Fruit fly (Drosophila melanogaster) whole organism, wandering third instar larva: ENCODE data around the gene Eig71Ee.

Experiments
- Abd-B ChIP-seq: fragments of >200 bp; optimal IDR thresholded peaks from 2 replicates; lab custom pipeline; 2017; ENCODE audit warnings: missing biosample characterization, missing genetic modification characterization
- CG32264 ChIP-seq: fragments of 200-800 bp; sonication (Bioruptor generic); optimal IDR thresholded peaks from 2 replicates; lab custom pipeline; 2016; ENCODE audit warnings: missing biosample characterization, missing genetic modification characterization
- CG9705 ChIP-seq: fragments of 200-800 bp; sonication (Bioruptor generic); optimal IDR thresholded peaks from 2 replicates; lab custom pipeline; 2018; ENCODE audit warnings: missing biosample characterization, mild to moderate bottlenecking, missing genetic modification characterization
- CrebA ChIP-seq: fragments of 200-800 bp; sonication (Bioruptor generic); optimal IDR thresholded peaks from 2 replicates; lab custom pipeline; 2016; ENCODE audit warnings: missing biosample characterization, mild to moderate bottlenecking, missing genetic modification characterization, borderline replicate concordance
- Dif ChIP-seq: fragments of 200-275, 200-300 bp; sonication (Bioruptor generic); optimal IDR thresholded peaks from 2 replicates; lab custom pipeline; 2018; ENCODE audit warnings: missing biosample characterization, missing genetic modification characterization; ENCODE audit not compliant: partially characterized antibody
- GATAd ChIP-seq: sonication (Bioruptor generic); optimal IDR thresholded peaks from 2 replicates; lab custom pipeline; 2016; ENCODE audit warnings: missing biosample characterization, missing genetic modification characterization
- HLH106 ChIP-seq: fragments of 200-800 bp; optimal IDR thresholded peaks from 3 replicates; lab custom pipeline; 2019; ENCODE audit warnings: missing biosample characterization, mild to moderate bottlenecking, missing genetic modification characterization, moderate library complexity
- Hnf4 ChIP-seq: fragments of 200-800 bp; sonication (Bioruptor generic); optimal IDR thresholded peaks from 2 replicates; lab custom pipeline; 2016; ENCODE audit warnings: missing biosample characterization, mild to moderate bottlenecking, missing genetic modification characterization
- Hr78 ChIP-seq: fragments of >200 bp; optimal IDR thresholded peaks from 2 replicates; lab custom pipeline; 2017; ENCODE audit warnings: missing biosample characterization, missing genetic modification characterization
- Hr83 ChIP-seq: fragments of 200-300 bp; sonication (Bioruptor generic); optimal IDR thresholded peaks from 2 replicates; lab custom pipeline; 2016; ENCODE audit warnings: missing biosample characterization, mild to moderate bottlenecking, missing genetic modification characterization, moderate library complexity; ENCODE audit not compliant: poor library complexity, severe bottlenecking
- Mio ChIP-seq: sonication (Bioruptor generic); optimal IDR thresholded peaks from 2 replicates; lab custom pipeline; 2016; ENCODE audit warnings: missing biosample characterization, missing genetic modification characterization
- Myc ChIP-seq: fragments of >200 bp; optimal IDR thresholded peaks from 2 replicates; lab custom pipeline; 2017
- N ChIP-seq: fragments of >200 bp; optimal IDR thresholded peaks from 2 replicates; lab custom pipeline; 2018; ENCODE audit warnings: missing biosample characterization, missing external identifiers, missing genetic modification characterization
- OdsH ChIP-seq: fragments of 200-800 bp; sonication (Bioruptor generic); optimal IDR thresholded peaks from 2 replicates; lab custom pipeline; 2016; ENCODE audit warnings: missing biosample characterization, mild to moderate bottlenecking, missing genetic modification characterization
- Rel ChIP-seq, 2 experiments: fragments of 200-800 bp; sonication (Bioruptor generic) in 1 of 2; optimal IDR thresholded peaks; 2 replicates in 1 of 2; 3 replicates in 1 of 2; lab custom pipeline; 2016 to 2019; ENCODE audit warnings: mild to moderate bottlenecking in 2 of 2, missing biosample characterization in 2 of 2, missing genetic modification characterization in 2 of 2, moderate library complexity in 1 of 2
- Sp1 ChIP-seq: fragments of 200-800 bp; sonication (Bioruptor generic); optimal IDR thresholded peaks from 3 replicates; lab custom pipeline; 2019; ENCODE audit warnings: missing biosample characterization, mild to moderate bottlenecking, missing genetic modification characterization, moderate library complexity
- Vsx2 ChIP-seq: fragments of 200-300, 225-300 bp; sonication (Bioruptor generic); optimal IDR thresholded peaks from 2 replicates; lab custom pipeline; 2018; ENCODE audit warnings: missing biosample characterization, missing genetic modification characterization; ENCODE audit not compliant: partially characterized antibody
- br ChIP-seq: fragments of 200-800 bp; sonication (Bioruptor generic); optimal IDR thresholded peaks from 2 replicates; lab custom pipeline; 2016; ENCODE audit warnings: missing biosample characterization, missing genetic modification characterization
- brk ChIP-seq: fragments of 200-800 bp; sonication (Bioruptor generic); optimal IDR thresholded peaks from 2 replicates; lab custom pipeline; 2016; ENCODE audit warnings: missing biosample characterization, mild to moderate bottlenecking, missing genetic modification characterization
- dl ChIP-seq, 2 experiments: fragments of 175-275, 200-275 bp in 1 of 2; fragments of 200-275 bp in 1 of 2; sonication (Bioruptor generic); optimal IDR thresholded peaks; lab custom pipeline; 2018; ENCODE audit warnings: mild to moderate bottlenecking in 2 of 2, missing biosample characterization in 2 of 2, missing genetic modification characterization in 2 of 2, moderate library complexity in 2 of 2; ENCODE audit not compliant: partially characterized antibody in 2 of 2, insufficient read depth in 1 of 2
- dsf ChIP-seq: sonication (Bioruptor generic); optimal IDR thresholded peaks from 2 replicates; lab custom pipeline; 2016; ENCODE audit warnings: missing biosample characterization, missing genetic modification characterization, borderline replicate concordance
- foxo ChIP-seq, 2 experiments: fragments of 200-800 bp; sonication (Bioruptor generic); optimal IDR thresholded peaks; 2 replicates in 1 of 2; 3 replicates in 1 of 2; lab custom pipeline; 2016 to 2017; ENCODE audit warnings: missing biosample characterization in 2 of 2, missing genetic modification characterization in 2 of 2
- fru ChIP-seq: fragments of 200-800 bp; sonication (Bioruptor generic); optimal IDR thresholded peaks from 3 replicates; lab custom pipeline; 2016; ENCODE audit warnings: missing biosample characterization, mild to moderate bottlenecking, missing genetic modification characterization
- lola ChIP-seq: fragments of >200 bp; optimal IDR thresholded peaks from 2 replicates; lab custom pipeline; 2017; ENCODE audit warnings: missing biosample characterization, missing genetic modification characterization
- pan ChIP-seq: fragments of >200 bp; optimal IDR thresholded peaks from 2 replicates; lab custom pipeline; 2017
- sage ChIP-seq: fragments of 200-800 bp; sonication (Bioruptor generic); optimal IDR thresholded peaks from 2 replicates; lab custom pipeline; 2016; ENCODE audit warnings: missing biosample characterization, mild to moderate bottlenecking, missing genetic modification characterization
- tai ChIP-seq: sonication (Bioruptor generic); optimal IDR thresholded peaks from 2 replicates; lab custom pipeline; 2016; ENCODE audit warnings: missing biosample characterization, missing genetic modification characterization
- usp ChIP-seq: fragments of >200 bp; optimal IDR thresholded peaks from 2 replicates; lab custom pipeline; 2017; ENCODE audit warnings: missing biosample characterization, missing genetic modification characterization
- woc ChIP-seq: sonication (Bioruptor generic); optimal IDR thresholded peaks from 2 replicates; lab custom pipeline; 2016; ENCODE audit warnings: missing biosample characterization, mild to moderate bottlenecking, missing genetic modification characterization

The Eig71Ee gene

dm6 chr3L:15619626-15620247 is 36.1 kb downstream of the Eig71Ee start, which contains the start of gene Phs (continued):
- TF ChIP-seq lola (GFP tag; lab: Kevin White, UChicago): no peak
- TF ChIP-seq CG9705: peak; percentile 78
- peak; percentile 73 for TF ChIP-seq HLH106 (tag; lab: Kevin White, UChicago)
- TF ChIP-seq Abd-B: no peak
- TF ChIP-seq CG32264 (GFP tag; lab: Kevin White, UChicago): peak; percentile 89
- TF ChIP-seq, all 38 proteins: peak for 32

dm6 chr3L:15616900-15617299 is 38.9 kb downstream of the Eig71Ee start:
- TF ChIP-seq Abd-B (no peak), N (GFP tag; lab: Kevin White, UChicago) (no peak), Hnf4 (GFP tag; lab: Kevin White, UChicago) (no peak), Sp1 (GFP tag; lab: Kevin White, UChicago) (no peak), Hr78 (GFP tag; lab: Kevin White, UChicago) (no peak), HLH106 (tag; lab: Kevin White, UChicago) (no peak), Dif (no peak)

- TF ChIP-seq HLH106 (tag; lab: Kevin White, UChicago): no peak
- TF ChIP-seq woc: no peak
- no peak for TF ChIP-seq pan (lab: Kevin White, UChicago)
- TF ChIP-seq sage (GFP tag; lab: Kevin White, UChicago): no peak
- no peak for TF ChIP-seq Sp1 (GFP tag; lab: Kevin White, UChicago)
- TF ChIP-seq N (GFP tag; lab: Kevin White, UChicago): no peak
- TF ChIP-seq dl (GFP tag; optimal IDR thresholded peaks at IDR 0.05; lab: Kevin White, UChicago; ENCODE audit: insufficient read depth in 1 of 2, partially characterized antibody in 2 of 2): no peak
- no peak for TF ChIP-seq Abd-B
Observed at dm6 chr3L:15616490-15616889, 39.3 kb downstream of the Eig71Ee start.

- TF ChIP-seq usp (GFP tag; lab: Kevin White, UChicago): no peak
- TF ChIP-seq tai (GFP tag; lab: Kevin White, UChicago): no peak
- no peak for TF ChIP-seq sage (GFP tag; lab: Kevin White, UChicago)
- TF ChIP-seq foxo (GFP tag; optimal IDR thresholded peaks at IDR 0.05; lab: Kevin White, UChicago): no peak
- no peak for TF ChIP-seq N (GFP tag; lab: Kevin White, UChicago)
- TF ChIP-seq Mio: no peak
- TF ChIP-seq Vsx2 (GFP tag; lab: Kevin White, UChicago): no peak
- no peak for TF ChIP-seq Hnf4 (GFP tag; lab: Kevin White, UChicago)
- TF ChIP-seq lola (GFP tag; lab: Kevin White, UChicago): no peak
- no peak for TF ChIP-seq pan (lab: Kevin White, UChicago)
- no peak for TF ChIP-seq Abd-B
- TF ChIP-seq CG9705: no peak
- no peak for TF ChIP-seq br (GFP tag; lab: Kevin White, UChicago)
- no peak for TF ChIP-seq GATAd
- no peak for TF ChIP-seq brk (GFP tag; lab: Kevin White, UChicago)
- TF ChIP-seq fru (GFP tag; lab: Kevin White, UChicago): no peak
- no peak for TF ChIP-seq dsf (GFP tag; lab: Kevin White, UChicago)
- TF ChIP-seq Myc (lab: Kevin White, UChicago): no peak
- no peak for TF ChIP-seq Hr83 (GFP tag; lab: Kevin White, UChicago)
- no peak for TF ChIP-seq CrebA
Observed at dm6 chr3L:15612728-15613127, 43.1 kb downstream of the Eig71Ee start, which contains the start of gene CG13449. Gene CG13449, minus strand, starts transcription at chr3L:15612828.

- TF ChIP-seq Dif: no peak
- no peak for TF ChIP-seq lola (GFP tag; lab: Kevin White, UChicago)
- no peak for TF ChIP-seq OdsH (GFP tag; lab: Kevin White, UChicago)
- TF ChIP-seq Rel (GFP tag; optimal IDR thresholded peaks at IDR 0.05; lab: Kevin White, UChicago): no peak
- TF ChIP-seq Rel (tag; optimal IDR thresholded peaks at IDR 0.05; lab: Kevin White, UChicago): peak; percentile 71
- TF ChIP-seq brk (GFP tag; lab: Kevin White, UChicago): peak; percentile 67
- peak; percentile 77 for TF ChIP-seq Vsx2 (GFP tag; lab: Kevin White, UChicago)
Observed at dm6 chr3L:15610109-15610508, 45.7 kb downstream of the Eig71Ee start, which contains the start of gene CG7650. Gene CG7650, minus strand, starts transcription at chr3L:15610386.
